Worm (Caenorhabditis elegans): ENCODE measurements around the gene grd-10.
"Not testable (repeated sequence)": the region's sequence is repeated elsewhere in the genome, so short reads cannot be mapped to it uniquely, and the experiment has no call there.

Gene grd-10

DNA sequence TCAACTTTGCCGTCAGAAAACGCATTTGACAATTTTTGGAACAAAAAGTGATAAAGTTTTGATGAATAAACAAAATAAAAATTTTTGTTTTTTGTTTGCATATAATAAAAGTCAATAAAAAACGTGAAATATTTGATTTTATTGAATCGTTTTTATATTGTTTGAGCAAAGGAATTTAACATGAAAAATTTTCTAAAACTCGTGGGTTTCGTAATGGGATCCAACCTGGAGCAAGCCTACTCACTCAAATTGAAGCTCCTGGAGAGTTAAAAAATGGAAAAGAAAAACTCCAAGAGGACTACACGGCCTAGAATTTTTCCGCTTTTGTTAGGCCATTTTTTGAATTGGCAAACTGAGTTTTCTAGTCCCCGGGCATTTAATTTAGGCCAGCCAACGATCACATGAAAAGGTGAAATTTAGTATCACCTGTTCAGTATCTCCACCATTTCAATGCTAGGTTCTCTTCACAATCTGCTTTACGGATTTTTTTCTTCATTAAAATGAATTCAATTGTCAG, 12.4 kb upstream of the grd-10 start, which contains the start of the genes C04C3.9 and srz-60:
Gene C04C3.9, minus strand, starts transcription at position 101 of the 517 bp plus-strand sequence.
Gene srz-60, plus strand, starts transcription at position 467 of the 517 bp plus-strand sequence.
- no peak for TF ChIP-seq Y53G8AR.9 (GFP tag; conservative IDR thresholded peaks at IDR 0.05)
- TF ChIP-seq nfyb-1 (GFP tag; IDR thresholded peaks at IDR 0.05) = no peak
- TF ChIP-seq Y95B8A.8 (GFP tag; IDR thresholded peaks at IDR 0.05) = no peak
- no peak for TF ChIP-seq ztf-28 (GFP tag; IDR thresholded peaks at IDR 0.05)
- no peak for TF ChIP-seq F23B12.7 (tag; optimal IDR thresholded peaks at IDR 0.05; ENCODE audit: insufficient read depth)
- no peak for TF ChIP-seq madf-3 (GFP tag; IDR thresholded peaks at IDR 0.05)
- no peak for TF ChIP-seq zfh-2 (GFP tag; conservative IDR thresholded peaks at IDR 0.05)
- no peak for TF ChIP-seq sdz-38 (tag; optimal IDR thresholded peaks at IDR 0.05)
- TF ChIP-seq madf-8 (GFP tag; conservative IDR thresholded peaks at IDR 0.05) = no peak
- no peak for TF ChIP-seq die-1 (tag; optimal IDR thresholded peaks at IDR 0.05)

DNA sequence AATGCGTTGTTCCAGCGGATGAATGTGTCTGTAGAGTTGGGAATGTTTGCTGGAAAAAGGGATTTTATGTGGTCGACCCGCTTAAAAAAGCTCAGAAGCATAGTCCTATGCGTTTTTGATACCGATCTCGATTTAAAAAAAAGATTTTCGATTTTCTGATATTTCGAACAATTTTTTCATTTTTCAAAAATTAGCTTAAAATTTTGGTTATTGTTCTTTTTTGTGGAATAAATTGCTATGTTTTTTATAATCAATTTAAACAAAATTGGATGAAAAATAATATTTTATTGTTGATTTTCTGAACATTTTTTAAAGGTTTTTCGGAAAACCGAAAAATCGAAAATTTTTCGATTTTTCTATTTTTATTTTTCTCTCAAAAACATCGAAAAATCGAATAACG, 7.5 kb upstream of the grd-10 start, which contains the start of gene C04C3.7:
Gene C04C3.7, minus strand, starts transcription at position 101 of the 400 bp plus-strand sequence.
- TF ChIP-seq mcd-1 (GFP tag; IDR thresholded peaks at IDR 0.05); T07F8.4 (tag; optimal IDR thresholded peaks at IDR 0.05); rpc-1 (optimal IDR thresholded peaks at IDR 0.05); rpc-1 (tag; optimal IDR thresholded peaks at IDR 0.05): not testable (repeated sequence)

DNA sequence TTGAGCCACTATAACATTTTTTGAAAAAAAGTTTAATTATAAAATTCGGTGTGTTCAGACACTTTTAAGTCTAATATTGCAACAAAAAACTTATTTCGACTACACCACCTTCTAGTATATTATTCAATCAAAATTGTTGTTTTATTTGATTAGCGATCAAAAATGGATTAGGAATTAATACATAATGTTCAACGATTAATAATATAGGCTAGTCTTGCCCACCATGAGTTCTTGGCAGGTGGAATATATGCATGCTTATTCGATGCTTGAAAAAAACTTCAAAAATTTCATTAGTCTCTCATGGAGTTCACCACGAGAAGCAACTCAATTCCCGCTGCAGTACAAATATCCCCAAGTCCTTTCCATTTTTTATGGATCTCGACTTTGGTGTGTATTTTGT, 4.8 kb upstream of the grd-10 start, which contains the start of gene srz-32:
Gene srz-32, plus strand, starts transcription at position 301 of the 400 bp plus-strand sequence.
- no peak for TF ChIP-seq tlf-1 (GFP tag; optimal IDR thresholded peaks at IDR 0.05)
- no peak for TF ChIP-seq F39B2.1 (GFP tag; IDR thresholded peaks at IDR 0.05)
- no peak for TF ChIP-seq zfh-2 (GFP tag; conservative IDR thresholded peaks at IDR 0.05)
- TF ChIP-seq nfyb-1 (GFP tag; IDR thresholded peaks at IDR 0.05) = no peak
- TF ChIP-seq mes-4 (tag; optimal IDR thresholded peaks at IDR 0.05) = no peak
- no peak for TF ChIP-seq B0019.2 (GFP tag; conservative IDR thresholded peaks at IDR 0.05)
- TF ChIP-seq C17E4.6 (GFP tag; IDR thresholded peaks at IDR 0.05) = no peak
- no peak for TF ChIP-seq B0336.3 (GFP tag; IDR thresholded peaks at IDR 0.05)
- TF ChIP-seq cebp-2 (GFP tag; IDR thresholded peaks at IDR 0.05) = no peak
- no peak for TF ChIP-seq hmg-1.2 (GFP tag; IDR thresholded peaks at IDR 0.05)
- TF ChIP-seq F23B12.7 (tag; optimal IDR thresholded peaks at IDR 0.05; ENCODE audit: insufficient read depth) = no peak
- no peak for TF ChIP-seq lir-1 (GFP tag; conservative IDR thresholded peaks at IDR 0.05)
- no peak for TF ChIP-seq athp-1 (tag; optimal IDR thresholded peaks at IDR 0.05)
- TF ChIP-seq lin-26 (GFP tag; IDR thresholded peaks at IDR 0.05) = no peak
- no peak for TF ChIP-seq T07F8.4 (tag; optimal IDR thresholded peaks at IDR 0.05)
- TF ChIP-seq cebp-1 (GFP tag; IDR thresholded peaks at IDR 0.05) = no peak
- TF ChIP-seq cebp-1 (tag; optimal IDR thresholded peaks at IDR 0.05) = no peak

DNA sequence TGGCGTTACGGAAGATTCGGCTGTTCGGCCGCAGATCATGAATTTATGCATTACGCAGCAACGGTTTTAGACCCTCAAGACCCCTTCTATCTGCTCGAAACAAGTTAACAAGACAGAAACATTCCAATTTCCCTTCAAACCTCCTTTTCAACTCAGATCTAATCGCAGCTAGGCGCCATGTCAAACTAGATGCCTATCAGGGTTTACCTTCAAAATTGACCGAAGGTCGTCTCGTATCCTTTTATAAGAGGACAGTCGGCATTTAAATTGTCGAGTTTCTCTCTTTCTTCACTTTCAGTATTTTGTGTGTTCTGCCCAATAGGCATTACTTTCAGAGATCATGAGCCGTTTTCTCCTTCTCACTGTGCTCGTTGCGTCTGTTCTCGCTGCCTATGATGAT, 2.8 kb upstream of the grd-10 start, which contains the start of gene grd-13:
Gene grd-13, plus strand, starts transcription at position 291 of the 400 bp plus-strand sequence.
- TF ChIP-seq tbx-9 (tag; optimal IDR thresholded peaks at IDR 0.05; ENCODE audit: borderline replicate concordance) = no peak
- TF ChIP-seq athp-1 (tag; optimal IDR thresholded peaks at IDR 0.05) = no peak
- no peak for TF ChIP-seq dox-1 (GFP tag; IDR thresholded peaks at IDR 0.05)
- no peak for TF ChIP-seq rec-8 (tag; optimal IDR thresholded peaks at IDR 0.05)
- no peak for TF ChIP-seq bed-1 (GFP tag; IDR thresholded peaks at IDR 0.05)
- no peak for TF ChIP-seq him-1 (tag; optimal IDR thresholded peaks at IDR 0.05)
- no peak for TF ChIP-seq F57A8.1 (GFP tag; optimal IDR thresholded peaks at IDR 0.05)
- no peak for TF ChIP-seq Y56A3A.18 (GFP tag; IDR thresholded peaks at IDR 0.05)
- TF ChIP-seq dpff-1 (tag; optimal IDR thresholded peaks at IDR 0.05) = no peak
